Worm (Caenorhabditis elegans) whole organism, L4 larva: ENCODE results near the gene K07C11.10.

Source experiments
- R02D3.7 ChIP-seq: fragments of 150-350 bp; sonication (generic microtip); optimal IDR thresholded peaks from 3 replicates; lab custom pipeline; 2014; ENCODE audit warnings: missing biosample characterization, missing genetic modification characterization
- Y75B8A.6 ChIP-seq: fragments of 200-800 bp; sonication (Bioruptor generic); IDR thresholded peaks from 2 replicates; pipeline ENCODE4 v1.3.6; 2022; ENCODE audit warnings: missing genetic modification reagents, missing genetic modification characterization, missing compliant biosample characterization
- ZK337.2 ChIP-seq: fragments of 200-800 bp; sonication (Bioruptor generic); IDR thresholded peaks from 2 replicates; pipeline ENCODE4 v1.3.6; 2022; ENCODE audit warnings: missing genetic modification reagents, missing genetic modification characterization, missing compliant biosample characterization
- aha-1 ChIP-seq: fragments of 150-350 bp; peaks from one replicate; lab custom pipeline; 2014; ENCODE audit warnings: missing biosample characterization, missing genetic modification characterization
- attf-4 ChIP-seq: sonication (generic microtip); optimal IDR thresholded peaks from 3 replicates; lab custom pipeline; 2017; ENCODE audit warnings: missing biosample characterization, missing genetic modification characterization
- ceh-28 ChIP-seq: fragments of 150-350 bp; optimal IDR thresholded peaks from 2 replicates; lab custom pipeline; 2014; ENCODE audit warnings: missing biosample characterization, missing genetic modification reagents, missing genetic modification characterization
- cey-2 ChIP-seq: sonication (generic microtip); optimal IDR thresholded peaks from 3 replicates; lab custom pipeline; 2017; ENCODE audit warnings: missing genetic modification characterization, mild to moderate bottlenecking, missing compliant biosample characterization, antibody characterized with exemption, borderline replicate concordance; ENCODE audit not compliant: insufficient read depth
- ctbp-1 ChIP-seq: fragments of 200-800 bp; sonication (Bioruptor generic); IDR thresholded peaks from 2 replicates; pipeline ENCODE4 v1.3.6; 2022; ENCODE audit warnings: missing genetic modification reagents, missing genetic modification characterization, missing compliant biosample characterization
- daf-12 ChIP-seq: fragments of 150-350 bp; optimal IDR thresholded peaks from 2 replicates; lab custom pipeline; 2014; ENCODE audit warnings: missing biosample characterization, missing genetic modification reagents, missing genetic modification characterization
- daf-16 ChIP-seq, 3 experiments: sonication (generic microtip); optimal IDR thresholded peaks; 2 replicates each; lab custom pipeline; 2016 to 2017; ENCODE audit warnings: missing genetic modification characterization in 3 of 3, missing genetic modification reagents in 3 of 3, mild to moderate bottlenecking in 2 of 3, missing compliant biosample characterization in 2 of 3, missing biosample characterization in 1 of 3, moderate library complexity in 1 of 3
- dmd-6 ChIP-seq: fragments of 200-800 bp; sonication (Bioruptor generic); IDR thresholded peaks from 2 replicates; pipeline ENCODE4 v1.3.6; 2022; ENCODE audit warnings: missing genetic modification reagents, missing genetic modification characterization, missing compliant biosample characterization
- dve-1 ChIP-seq: sonication (generic microtip); optimal IDR thresholded peaks from 2 replicates; lab custom pipeline; 2017; ENCODE audit warnings: antibody characterized with exemption, mild to moderate bottlenecking, missing genetic modification characterization, missing compliant biosample characterization; ENCODE audit not compliant: insufficient read depth
- egl-27 ChIP-seq: sonication (generic microtip); optimal IDR thresholded peaks from 3 replicates; lab custom pipeline; 2017; ENCODE audit warnings: missing biosample characterization, missing genetic modification reagents, missing genetic modification characterization
- hlh-11 ChIP-seq: fragments of 200-800 bp; sonication (Bioruptor generic); optimal IDR thresholded peaks from 2 replicates; lab custom pipeline; 2018; ENCODE audit warnings: mild to moderate bottlenecking, missing genetic modification characterization, missing compliant biosample characterization
- hlh-30 ChIP-seq: sonication (generic microtip); optimal IDR thresholded peaks from 2 replicates; lab custom pipeline; 2017; ENCODE audit warnings: antibody characterized with exemption, mild to moderate bottlenecking, missing genetic modification characterization, missing compliant biosample characterization; ENCODE audit not compliant: insufficient read depth
- lin-1 ChIP-seq: fragments of 200-800 bp; sonication (Bioruptor generic); IDR thresholded peaks from 2 replicates; pipeline ENCODE4 v1.3.6; 2022; ENCODE audit warnings: missing genetic modification reagents, missing genetic modification characterization, missing compliant biosample characterization
- lir-3 ChIP-seq: sonication (generic microtip); optimal IDR thresholded peaks from 2 replicates; lab custom pipeline; 2016; ENCODE audit warnings: mild to moderate bottlenecking, missing genetic modification characterization, missing compliant biosample characterization
- lsy-2 ChIP-seq, 2 experiments: fragments of 150-350 bp in 1 of 2; sonication (generic microtip) in 1 of 2; optimal IDR thresholded peaks; 2 replicates each; lab custom pipeline; 2014 to 2017; ENCODE audit warnings: missing biosample characterization in 2 of 2, missing genetic modification characterization in 2 of 2
- mdt-29 ChIP-seq: fragments of 200-800 bp; sonication (Bioruptor generic); IDR thresholded peaks from 2 replicates; pipeline ENCODE4 v1.3.6; 2022; ENCODE audit warnings: missing genetic modification reagents, missing genetic modification characterization, missing compliant biosample characterization
- mep-1 ChIP-seq: fragments of 150-350 bp; sonication (generic microtip); optimal IDR thresholded peaks from 3 replicates; lab custom pipeline; 2014; ENCODE audit warnings: missing biosample characterization, missing genetic modification characterization
- mes-2 ChIP-seq: sonication (generic microtip); optimal IDR thresholded peaks from 2 replicates; lab custom pipeline; 2016; ENCODE audit warnings: missing genotype, mild to moderate bottlenecking, missing genetic modification characterization, missing compliant biosample characterization; ENCODE audit not compliant: poor library complexity, severe bottlenecking
- nhr-102 ChIP-seq: sonication (generic microtip); optimal IDR thresholded peaks from 2 replicates; lab custom pipeline; 2016; ENCODE audit warnings: mild to moderate bottlenecking, missing genetic modification characterization, moderate library complexity, missing compliant biosample characterization
- nhr-28 ChIP-seq: fragments of 150-350 bp; optimal IDR thresholded peaks from 2 replicates; lab custom pipeline; 2014; ENCODE audit warnings: missing biosample characterization, missing genetic modification characterization
- nhr-48 ChIP-seq: sonication (generic microtip); optimal IDR thresholded peaks from 2 replicates; lab custom pipeline; 2016; ENCODE audit warnings: mild to moderate bottlenecking, missing genetic modification characterization, missing compliant biosample characterization
- nhr-6 ChIP-seq: fragments of 150-350 bp; optimal IDR thresholded peaks from 2 replicates; lab custom pipeline; 2014; ENCODE audit warnings: missing biosample characterization, missing genetic modification characterization
- nhr-76 ChIP-seq: fragments of 150-350 bp; optimal IDR thresholded peaks from 2 replicates; lab custom pipeline; 2014; ENCODE audit warnings: missing biosample characterization, missing genetic modification characterization
- php-3 ChIP-seq: fragments of 200-800 bp; sonication (Bioruptor generic); IDR thresholded peaks from 2 replicates; pipeline ENCODE4 v1.3.6; 2022; ENCODE audit warnings: missing genetic modification reagents, missing genetic modification characterization, missing compliant biosample characterization
- pqm-1 ChIP-seq: sonication (generic microtip); optimal IDR thresholded peaks from 2 replicates; lab custom pipeline; 2017; ENCODE audit warnings: missing biosample characterization, missing genetic modification characterization
- saeg-2 ChIP-seq: fragments of 200-800 bp; sonication (Bioruptor generic); IDR thresholded peaks from 2 replicates; pipeline ENCODE4 v1.3.6; 2022; ENCODE audit warnings: missing genetic modification reagents, missing genetic modification characterization, missing compliant biosample characterization
- sdz-12 ChIP-seq: fragments of 200-800 bp; sonication (Bioruptor generic); optimal IDR thresholded peaks from 2 replicates; lab custom pipeline; 2018; ENCODE audit warnings: mild to moderate bottlenecking, missing genetic modification characterization, missing compliant biosample characterization
- skn-1 ChIP-seq: fragments of 150-350 bp; optimal IDR thresholded peaks from 2 replicates; lab custom pipeline; 2014; ENCODE audit warnings: missing biosample characterization, missing genetic modification characterization
- unc-62 ChIP-seq, 3 experiments: fragments of 150-350 bp in 1 of 3; sonication (generic microtip); optimal IDR thresholded peaks in 2 of 3; peaks in 1 of 3; 1 replicate in 1 of 3; 2 replicates in 2 of 3; lab custom pipeline; 2014 to 2017; ENCODE audit warnings: missing biosample characterization in 3 of 3, missing genetic modification characterization in 3 of 3, missing genetic modification reagents in 3 of 3, missing genotype in 1 of 3
- zfp-3 ChIP-seq: fragments of 200-800 bp; sonication (Bioruptor generic); conservative IDR thresholded peaks from 2 replicates; pipeline ENCODE4 v1.3.6; 2022; ENCODE audit warnings: missing genetic modification reagents, missing genetic modification characterization, missing compliant biosample characterization

Gene K07C11.10

ce11 chrV:8212816-8213215, 13.9 kb downstream of the K07C11.10 start:
- TF ChIP-seq php-3 (GFP tag; lab: Robert Waterston, UW) = no peak
- no peak for TF ChIP-seq Y75B8A.6
- TF ChIP-seq lin-1 = no peak
- no peak for TF ChIP-seq ZK337.2 (GFP tag; lab: Robert Waterston, UW)
- no peak for TF ChIP-seq sdz-12 (GFP tag; lab: Kevin White, UChicago)
- TF ChIP-seq dmd-6 = peak; percentile 59
- TF ChIP-seq daf-16 (GFP tag; optimal IDR thresholded peaks at IDR 0.05; lab: Kevin White, UChicago) = no peak
- TF ChIP-seq daf-16 (tag; optimal IDR thresholded peaks at IDR 0.05; lab: Kevin White, UChicago) = peak; percentile 79
- TF ChIP-seq nhr-28 = peak; percentile 68
- TF ChIP-seq nhr-48 (tag; lab: Kevin White, UChicago) = peak; percentile 9
- peak; percentile 92 for TF ChIP-seq pqm-1 (tag; lab: Kevin White, UChicago)
- TF ChIP-seq dve-1 (tag; lab: Kevin White, UChicago) = peak; percentile 51
- TF ChIP-seq ctbp-1 (GFP tag; lab: Robert Waterston, UW) = no peak
- TF ChIP-seq R02D3.7 (tag; lab: Kevin White, UChicago) = no peak
- peak; percentile 55 for TF ChIP-seq hlh-11 (tag; lab: Kevin White, UChicago)
- TF ChIP-seq, all 104 proteins: peak for 7

- TF ChIP-seq nhr-76 (no peak), nhr-102 (tag; lab: Kevin White, UChicago) (no peak), lir-3 (tag; lab: Kevin White, UChicago) (no peak), mdt-29 (GFP tag; lab: Robert Waterston, UW) (no peak), lsy-2 (tag; optimal IDR thresholded peaks at IDR 0.05; lab: Kevin White, UChicago) (no peak), skn-1 (tag; lab: Kevin White, UChicago) (no peak), egl-27 (no peak), saeg-2 (GFP tag; lab: Robert Waterston, UW) (0 out of 2 replicates have a peak, but pooled peaks have one; percentile 21)
Observed at ce11 chrV:8211993-8212392, 14.7 kb downstream of the K07C11.10 start.

- TF ChIP-seq daf-12 (no peak), lsy-2 (tag; optimal IDR thresholded peaks at IDR 0.05; lab: Kevin White, UChicago) (peak in 1 of 2 experiments; percentile 38), hlh-30 (no peak), cey-2 (tag; lab: Kevin White, UChicago) (no peak), unc-62 (GFP tag; optimal IDR thresholded peaks at IDR 0.05 in 1 of 2; lab: Kevin White, UChicago) (peak in 1 of 2 experiments; percentile 91), unc-62 (tag; optimal IDR thresholded peaks at IDR 0.05; lab: Kevin White, UChicago) (no peak), ceh-28 (tag; lab: Kevin White, UChicago) (no peak), aha-1 (peak; percentile 41)
Observed at ce11 chrV:8210527-8210926, 16.2 kb downstream of the K07C11.10 start.

- TF ChIP-seq attf-4 (tag; lab: Kevin White, UChicago) (no peak), mes-2 (tag; lab: Kevin White, UChicago) (no peak)
Observed at ce11 chrV:8206931-8207330, 19.8 kb downstream of the K07C11.10 start, which contains the start of gene timp-1. timp-1 (plus strand) TSS chrV:8207235.

- TF ChIP-seq zfp-3 (no peak), daf-16 (GFP tag; optimal IDR thresholded peaks at IDR 0.05; lab: Kevin White, UChicago) (no peak), daf-16 (tag; optimal IDR thresholded peaks at IDR 0.05; lab: Kevin White, UChicago) (peak; percentile 71), unc-62 (GFP tag; optimal IDR thresholded peaks at IDR 0.05 in 1 of 2; lab: Kevin White, UChicago) (peak in 1 of 2 experiments; percentile 57), unc-62 (tag; optimal IDR thresholded peaks at IDR 0.05; lab: Kevin White, UChicago) (no peak), nhr-6 (peak; percentile 37), hlh-11 (tag; lab: Kevin White, UChicago) (peak; percentile 8), nhr-28 (peak; percentile 28), mep-1 (tag; lab: Kevin White, UChicago) (peak; percentile 5), cey-2 (tag; lab: Kevin White, UChicago) (no peak), dve-1 (tag; lab: Kevin White, UChicago) (peak; percentile 36), mes-2 (tag; lab: Kevin White, UChicago) (peak; percentile 11)
Observed at ce11 chrV:8203085-8203643, 23.5 kb downstream of the K07C11.10 start, which contains the start of gene cest-17. cest-17 (plus strand) TSS chrV:8203332.
